Fruit fly (Drosophila melanogaster): ENCODE measurements around the gene Vago.

DNA sequence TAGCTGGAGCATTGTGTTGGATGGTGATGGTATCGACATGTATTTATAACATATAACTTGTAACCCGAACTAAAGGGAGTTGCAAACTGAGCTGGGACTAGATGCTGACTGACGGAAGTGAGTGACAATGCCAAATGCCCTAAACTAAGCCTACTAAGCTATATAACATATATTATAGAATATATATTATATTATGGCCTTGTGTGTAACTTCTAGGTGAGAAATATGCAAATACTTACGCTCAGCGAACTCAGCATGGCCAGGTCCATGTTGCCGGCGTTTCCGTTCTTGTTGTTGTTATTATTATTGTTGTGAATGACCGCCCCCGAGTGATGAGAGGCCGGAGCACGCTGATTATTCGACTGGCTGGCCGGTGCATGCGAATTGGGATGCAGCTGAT, 43.2 kb downstream of the Vago start, which contains the start of gene CG44385:
- no peak for TF ChIP-seq CG15710 (tag; optimal IDR thresholded peaks at IDR 0.05)
- TF ChIP-seq CG17806 (tag; optimal IDR thresholded peaks at IDR 0.05) = no peak

Data from whole organism, pupa.